Worm (Caenorhabditis elegans): ENCODE measurements around the gene pud-4.

ce11 chrV:2327124-2327523, 646 bp downstream of the pud-4 start:
- no peak for TF ChIP-seq ztf-11 (tag; optimal IDR thresholded peaks at IDR 0.05)
- TF ChIP-seq dve-1 (tag; optimal IDR thresholded peaks at IDR 0.05; ENCODE audit: insufficient read depth) = peak; percentile 92
- TF ChIP-seq pqm-1 (tag; optimal IDR thresholded peaks at IDR 0.05) = peak; percentile 56

All from whole organism, L4 larva.